Worm (Caenorhabditis elegans): Measurements from ENCODE around the gene ugt-7.

ce11 chrV:4995155-4995554 lies 5.2 kb downstream of the ugt-7 start, which contains the start of gene ncx-9:
- no peak for TF ChIP-seq eyg-1 (tag; optimal IDR thresholded peaks at IDR 0.05)
- TF ChIP-seq pha-4 (tag; optimal IDR thresholded peaks at IDR 0.05) = no peak
- TF ChIP-seq elt-2 (tag; optimal IDR thresholded peaks at IDR 0.05) = no peak
- TF ChIP-seq ceh-6 (GFP tag; optimal IDR thresholded peaks at IDR 0.05) = no peak
